Fruit fly (Drosophila melanogaster): Measurements from ENCODE around the gene CG9981.
A peak's percentile ranks its signal among the peaks of the same experiment; 100 is the strongest.

CG9981 gene

dm6 chrX:16426478-16427052 is 21.6 kb upstream of the CG9981 start (continued):
- TF ChIP-seq scrt (GFP tag; optimal IDR thresholded peaks at IDR 0.05) (peak; percentile 31), crol (GFP tag; IDR thresholded peaks at IDR 0.05) (peak; percentile 68), CG17612 (GFP tag; IDR thresholded peaks at IDR 0.05) (no peak), NFAT (GFP tag; IDR thresholded peaks at IDR 0.05) (peak; percentile 10; the same call in 1 of the 2 replicates), CG13287 (GFP tag; IDR thresholded peaks at IDR 0.05; ENCODE audit: partially characterized antibody) (peak; percentile 9; the same call in 1 of the 2 replicates), Fer2 (tag; optimal IDR thresholded peaks at IDR 0.05) (no peak), repo (GFP tag; optimal IDR thresholded peaks at IDR 0.05) (no peak), stwl (tag; optimal IDR thresholded peaks at IDR 0.05) (peak; percentile 13), tin (GFP tag; optimal IDR thresholded peaks at IDR 0.05) (no peak), Stat92E (GFP tag; optimal IDR thresholded peaks at IDR 0.05) (peak in 1 of 3 experiments; percentile 13), so (GFP tag; IDR thresholded peaks at IDR 0.05) (0 out of 3 replicates have a peak, but pooled peaks have one; percentile 36), ATbp (GFP tag; optimal IDR thresholded peaks at IDR 0.05) (peak; percentile 13)

DNA sequence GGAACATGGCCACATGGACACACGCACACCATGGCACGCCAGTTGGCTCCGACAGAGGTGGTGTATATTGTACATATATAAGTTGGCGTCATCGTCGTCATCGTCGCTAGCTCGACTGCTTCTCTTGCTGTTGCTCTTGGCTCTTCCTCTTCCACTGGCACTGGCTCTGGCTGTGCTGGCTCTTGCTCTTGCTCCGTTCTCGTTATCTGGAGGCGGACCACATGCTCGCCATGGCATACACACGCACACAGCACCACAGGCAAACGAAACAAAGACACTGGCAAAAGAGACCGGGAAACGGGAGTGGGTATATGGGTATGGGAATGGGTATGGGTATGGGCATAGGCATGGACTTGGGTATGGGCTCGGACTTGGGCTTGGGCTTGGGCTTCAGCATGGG is 20.2 kb upstream of the CG9981 start:
- TF ChIP-seq Pdp1 (GFP tag; optimal IDR thresholded peaks at IDR 0.05) (no peak), CG17385 (GFP tag; optimal IDR thresholded peaks at IDR 0.05) (peak; percentile 72), phol (tag; optimal IDR thresholded peaks at IDR 0.05) (no peak), CG8478 (optimal IDR thresholded peaks at IDR 0.05) (peak; percentile 18), CG32532 (GFP tag; IDR thresholded peaks at IDR 0.05) (no peak), CG9797 (GFP tag; optimal IDR thresholded peaks at IDR 0.05) (no peak), CG9609 (GFP tag; optimal IDR thresholded peaks at IDR 0.05) (no peak), CG16815 (GFP tag; optimal IDR thresholded peaks at IDR 0.05) (no peak), chinmo (GFP tag; IDR thresholded peaks at IDR 0.05; ENCODE audit: partially characterized antibody) (0 out of 4 replicates have a peak, but pooled peaks have one; percentile 47), Usf (GFP tag; optimal IDR thresholded peaks at IDR 0.05) (no peak), nom (GFP tag; optimal IDR thresholded peaks at IDR 0.05) (peak; percentile 2), CG7987 (GFP tag; optimal IDR thresholded peaks at IDR 0.05) (no peak), Doc2 (GFP tag; IDR thresholded peaks at IDR 0.05) (no peak), CG10654 (GFP tag; optimal IDR thresholded peaks at IDR 0.05) (no peak), Med (GFP tag) (peak; percentile 61), cg (GFP tag; optimal IDR thresholded peaks at IDR 0.05) (peak; percentile 66), lbe (GFP tag; optimal IDR thresholded peaks at IDR 0.05) (peak; percentile 38), CG8924 (tag; optimal IDR thresholded peaks at IDR 0.05) (no peak), ind (GFP tag; optimal IDR thresholded peaks at IDR 0.05) (no peak), CG1233 (GFP tag; optimal IDR thresholded peaks at IDR 0.05) (no peak), shn (GFP tag; optimal IDR thresholded peaks at IDR 0.05) (no peak), pan (optimal IDR thresholded peaks at IDR 0.05) (no peak), pan (GFP tag; optimal IDR thresholded peaks at IDR 0.05 in 1 of 2, IDR thresholded peaks at IDR 0.05 in 1 of 2) (no peak), twi (tag; optimal IDR thresholded peaks at IDR 0.05) (peak; percentile 75), zf30C (GFP tag; optimal IDR thresholded peaks at IDR 0.05) (no peak), Trl (optimal IDR thresholded peaks at IDR 0.05) (peak in 1 of 2 experiments; percentile 52), Trl (GFP tag; optimal IDR thresholded peaks at IDR 0.05) (no peak)

- TF ChIP-seq CG3847 (GFP tag; IDR thresholded peaks at IDR 0.05) (no peak), HmgD (GFP tag; optimal IDR thresholded peaks at IDR 0.05) (no peak), bigmax (GFP tag; optimal IDR thresholded peaks at IDR 0.05) (peak; percentile 71), Stat92E (GFP tag; optimal IDR thresholded peaks at IDR 0.05) (peak in 1 of 3 experiments; percentile 25), ara (GFP tag; IDR thresholded peaks at IDR 0.05) (no peak), CG15696 (tag; optimal IDR thresholded peaks at IDR 0.05) (no peak), CG13775 (GFP tag; optimal IDR thresholded peaks at IDR 0.05) (no peak), CG17361 (GFP tag; IDR thresholded peaks at IDR 0.05) (no peak), Adf1 (GFP tag; IDR thresholded peaks at IDR 0.05) (peak; percentile 56), cg (GFP tag; optimal IDR thresholded peaks at IDR 0.05) (peak; percentile 71), CG3407 (GFP tag; optimal IDR thresholded peaks at IDR 0.05) (no peak), exex (tag; optimal IDR thresholded peaks at IDR 0.05) (no peak), Trl (optimal IDR thresholded peaks at IDR 0.05) (peak; percentile 4 to 14), Trl (GFP tag; optimal IDR thresholded peaks at IDR 0.05) (no peak), CG12155 (GFP tag; optimal IDR thresholded peaks at IDR 0.05) (no peak)
These were observed 19.4 kb upstream of the CG9981 start for dm6 chrX:16424296-16424695.
